Fruit fly (Drosophila melanogaster): ENCODE measurements around the gene CG5646.

Gene CG5646

DNA sequence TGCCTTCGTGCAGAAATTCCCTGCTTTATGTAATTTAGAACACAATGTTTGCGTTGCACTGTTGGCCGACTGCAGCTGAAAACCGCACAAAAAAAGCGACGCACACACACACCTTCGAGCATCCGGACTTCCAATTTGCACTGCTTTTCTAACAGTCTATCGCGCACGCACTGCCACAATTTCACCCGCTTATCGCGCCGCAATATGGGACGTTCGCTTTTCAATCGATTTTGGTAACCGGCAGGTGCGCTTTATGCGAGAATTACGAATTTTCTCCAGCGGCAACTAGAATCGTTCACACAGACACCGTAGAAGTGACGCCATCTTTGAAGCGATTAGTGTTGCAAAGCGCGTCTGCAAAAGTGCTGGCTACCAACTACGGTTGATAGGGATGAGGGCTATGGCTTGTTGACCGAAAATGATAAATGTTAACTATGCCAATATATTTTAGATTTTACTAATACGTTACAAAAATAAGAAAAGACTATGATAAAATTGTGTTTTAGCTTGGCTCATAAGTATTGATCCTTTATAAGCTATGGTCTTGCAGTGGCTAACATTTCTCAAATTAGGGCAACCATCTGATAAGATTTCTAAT is 20.9 kb upstream of the CG5646 start, which contains the start of gene wdb (continued):
- TF ChIP-seq CoRest (tag; optimal IDR thresholded peaks at IDR 0.05) (peak; percentile 60), Hr51 (GFP tag; optimal IDR thresholded peaks at IDR 0.05) (peak in 1 of 2 experiments; percentile 27), CG18599 (GFP tag; optimal IDR thresholded peaks at IDR 0.05) (peak; percentile 10), zen2 (GFP tag; IDR thresholded peaks at IDR 0.05; ENCODE audit: partially characterized antibody) (no peak), sens (GFP tag) (peak; percentile 81), Hmr (GFP tag; optimal IDR thresholded peaks at IDR 0.05) (peak; percentile 11), CG12071 (GFP tag; optimal IDR thresholded peaks at IDR 0.05) (no peak), zfh2 (GFP tag; optimal IDR thresholded peaks at IDR 0.05) (peak; percentile 83), Bteb2 (GFP tag; optimal IDR thresholded peaks at IDR 0.05) (peak; percentile 46), Lpt (GFP tag; optimal IDR thresholded peaks at IDR 0.05) (no peak), slou (GFP tag; optimal IDR thresholded peaks at IDR 0.05) (peak; percentile 9), chn (GFP tag; optimal IDR thresholded peaks at IDR 0.05) (peak; percentile 41), CG3407 (GFP tag; optimal IDR thresholded peaks at IDR 0.05) (no peak), CG2120 (GFP tag; optimal IDR thresholded peaks at IDR 0.05) (peak; percentile 78), Hsf (GFP tag; optimal IDR thresholded peaks at IDR 0.05) (peak; percentile 27), mam (GFP tag; optimal IDR thresholded peaks at IDR 0.05) (peak; percentile 78), CG1602 (GFP tag; optimal IDR thresholded peaks at IDR 0.05) (peak; percentile 5), CG3281 (GFP tag; optimal IDR thresholded peaks at IDR 0.05) (no peak), mirr (GFP tag; optimal IDR thresholded peaks at IDR 0.05) (peak; percentile 36), D (optimal IDR thresholded peaks at IDR 0.05) (no peak), D (GFP tag; optimal IDR thresholded peaks at IDR 0.05) (no peak), MESR4 (GFP tag; optimal IDR thresholded peaks at IDR 0.05) (peak; percentile 93), esg (GFP tag; conservative IDR thresholded peaks at IDR 0.05) (no peak), CG12744 (GFP tag; optimal IDR thresholded peaks at IDR 0.05) (peak; percentile 56), CG15696 (tag; optimal IDR thresholded peaks at IDR 0.05) (no peak), CG9727 (GFP tag; optimal IDR thresholded peaks at IDR 0.05) (no peak), CG9609 (GFP tag; optimal IDR thresholded peaks at IDR 0.05) (peak; percentile 24), CG15514 (GFP tag; optimal IDR thresholded peaks at IDR 0.05) (peak; percentile 16), CG18476 (GFP tag; optimal IDR thresholded peaks at IDR 0.05) (peak; percentile 42), slp2 (GFP tag; optimal IDR thresholded peaks at IDR 0.05) (peak; percentile 64), fd96Cb (tag; optimal IDR thresholded peaks at IDR 0.05) (peak; percentile 18), Camta (GFP tag; optimal IDR thresholded peaks at IDR 0.05) (peak; percentile 0), pho (GFP tag; optimal IDR thresholded peaks at IDR 0.05) (peak; percentile 63), HmgZ (tag; optimal IDR thresholded peaks at IDR 0.05) (peak; percentile 22), CG12942 (GFP tag; optimal IDR thresholded peaks at IDR 0.05) (peak; percentile 36), CG2889 (GFP tag; IDR thresholded peaks at IDR 0.05) (no peak), CG16863 (GFP tag; optimal IDR thresholded peaks at IDR 0.05) (peak; percentile 31), CG4617 (GFP tag; optimal IDR thresholded peaks at IDR 0.05; ENCODE audit: borderline replicate concordance) (peak; percentile 74), CG6272 (GFP tag; IDR thresholded peaks at IDR 0.05) (peak; percentile 33; the same call in 1 of the 2 replicates), Antp (GFP tag; optimal IDR thresholded peaks at IDR 0.05) (peak; percentile 74), pb (GFP tag; optimal IDR thresholded peaks at IDR 0.05) (peak; percentile 14), CG13424 (tag; optimal IDR thresholded peaks at IDR 0.05) (peak; percentile 31), Dek (tag; optimal IDR thresholded peaks at IDR 0.05) (peak; percentile 41), CG5245 (GFP tag; optimal IDR thresholded peaks at IDR 0.05) (peak; percentile 32), cg (GFP tag; optimal IDR thresholded peaks at IDR 0.05) (peak; percentile 24), Elba2 (GFP tag; optimal IDR thresholded peaks at IDR 0.05) (peak; percentile 9), dmrt99B (tag; optimal IDR thresholded peaks at IDR 0.05) (peak; percentile 38), Chrac-16 (GFP tag; optimal IDR thresholded peaks at IDR 0.05) (peak; percentile 52), phol (tag; optimal IDR thresholded peaks at IDR 0.05) (peak; percentile 100), CG9876 (GFP tag; optimal IDR thresholded peaks at IDR 0.05) (peak; percentile 32)

Measured in whole organism, embryonic.